Worm (Caenorhabditis elegans) whole organism, mixed stage, embryonic: Measurements from ENCODE around the gene srv-29.

Experiments used
- M03D4.4 ChIP-seq: sonication (generic microtip); optimal IDR thresholded peaks from 2 replicates; lab custom pipeline; 2017; ENCODE audit warnings: mild to moderate bottlenecking, missing genetic modification characterization, missing compliant biosample characterization
- bed-3 ChIP-seq: fragments of 200-800 bp; sonication (Bioruptor generic); optimal IDR thresholded peaks from 3 replicates; lab custom pipeline; 2018; ENCODE audit warnings: mild to moderate bottlenecking, missing genetic modification characterization, moderate library complexity, missing compliant biosample characterization
- ceh-39 ChIP-seq: fragments of 150-350 bp; optimal IDR thresholded peaks from 2 replicates; lab custom pipeline; 2014; ENCODE audit warnings: missing biosample characterization, missing genetic modification characterization
- ceh-83 ChIP-seq: fragments of 200-800 bp; sonication (Bioruptor generic); optimal IDR thresholded peaks from 2 replicates; lab custom pipeline; 2018; ENCODE audit warnings: mild to moderate bottlenecking, missing genetic modification characterization, missing compliant biosample characterization
- ces-1 ChIP-seq: fragments of 150-350 bp; optimal IDR thresholded peaks from 2 replicates; lab custom pipeline; 2014; ENCODE audit warnings: missing biosample characterization, missing genetic modification reagents, missing genetic modification characterization
- cnd-1 ChIP-seq: fragments of 200-800 bp; sonication (Bioruptor generic); optimal IDR thresholded peaks from 2 replicates; lab custom pipeline; 2018; ENCODE audit warnings: mild to moderate bottlenecking, missing genetic modification characterization, missing compliant biosample characterization
- drap-1 ChIP-seq: fragments of 200-800 bp; sonication (Bioruptor generic); optimal IDR thresholded peaks from 3 replicates; lab custom pipeline; 2018; ENCODE audit warnings: mild to moderate bottlenecking, missing genetic modification characterization, missing compliant biosample characterization
- elt-1 ChIP-seq: sonication (generic microtip); optimal IDR thresholded peaks from 2 replicates; lab custom pipeline; 2017; ENCODE audit warnings: missing genetic modification characterization, mild to moderate bottlenecking, missing compliant biosample characterization, antibody characterized with exemption, moderate library complexity, borderline replicate concordance; ENCODE audit not compliant: insufficient read depth
- elt-3 ChIP-seq: fragments of 150-350 bp; optimal IDR thresholded peaks from 2 replicates; lab custom pipeline; 2014; ENCODE audit warnings: missing biosample characterization, missing genetic modification characterization
- ham-2 ChIP-seq: fragments of 200-800 bp; sonication (Bioruptor generic); optimal IDR thresholded peaks from 2 replicates; lab custom pipeline; 2018; ENCODE audit warnings: mild to moderate bottlenecking, missing genetic modification characterization, missing compliant biosample characterization
- hlh-1 ChIP-seq: fragments of 150-350 bp; optimal IDR thresholded peaks from 2 replicates; lab custom pipeline; 2014; ENCODE audit warnings: missing biosample characterization, missing genetic modification reagents, missing genetic modification characterization
- lin-13 ChIP-seq: fragments of 150-350 bp; optimal IDR thresholded peaks from 2 replicates; lab custom pipeline; 2014; ENCODE audit warnings: missing biosample characterization, missing genetic modification characterization
- lin-32 ChIP-seq: fragments of 200-800 bp; sonication (Bioruptor generic); optimal IDR thresholded peaks from 2 replicates; lab custom pipeline; 2018; ENCODE audit warnings: mild to moderate bottlenecking, missing genetic modification characterization, missing compliant biosample characterization
- lsy-2 ChIP-seq: fragments of 150-350 bp; optimal IDR thresholded peaks from 2 replicates; lab custom pipeline; 2014; ENCODE audit warnings: missing biosample characterization, missing genetic modification characterization
- nhr-12 ChIP-seq: fragments of 150-350 bp; optimal IDR thresholded peaks from 2 replicates; lab custom pipeline; 2014; ENCODE audit warnings: missing biosample characterization, missing genetic modification characterization
- nhr-2 ChIP-seq: fragments of 150-350 bp; optimal IDR thresholded peaks from 2 replicates; lab custom pipeline; 2014; ENCODE audit warnings: missing biosample characterization, missing genetic modification characterization
- nhr-237 ChIP-seq: fragments of 150-350 bp; optimal IDR thresholded peaks from 2 replicates; lab custom pipeline; 2014; ENCODE audit warnings: missing biosample characterization, missing genetic modification characterization
- nhr-76 ChIP-seq: sonication (generic microtip); optimal IDR thresholded peaks from 2 replicates; lab custom pipeline; 2017; ENCODE audit warnings: missing biosample characterization, missing genetic modification characterization
- pha-4 ChIP-seq: fragments of 150-350 bp; optimal IDR thresholded peaks from 2 replicates; lab custom pipeline; 2018; ENCODE audit warnings: missing biosample characterization, missing genetic modification reagents, missing genetic modification characterization
- snpc-4 ChIP-seq: fragments of 150-350 bp; optimal IDR thresholded peaks from 2 replicates; lab custom pipeline; 2014; ENCODE audit warnings: missing biosample characterization, missing genetic modification characterization
- sptf-1 ChIP-seq: sonication (generic microtip); optimal IDR thresholded peaks from 2 replicates; lab custom pipeline; 2017; ENCODE audit warnings: mild to moderate bottlenecking, missing genetic modification characterization, moderate library complexity, missing compliant biosample characterization
- tbx-8 ChIP-seq: fragments of 200-800 bp; sonication (Bioruptor generic); optimal IDR thresholded peaks from 2 replicates; lab custom pipeline; 2018; ENCODE audit warnings: mild to moderate bottlenecking, missing genetic modification characterization, moderate library complexity, missing compliant biosample characterization
- unc-120 ChIP-seq: sonication (generic microtip); optimal IDR thresholded peaks from 2 replicates; lab custom pipeline; 2017; ENCODE audit warnings: missing genetic modification characterization, missing compliant biosample characterization; ENCODE audit not compliant: poor library complexity, severe bottlenecking
- unc-39 ChIP-seq: fragments of 150-350 bp; optimal IDR thresholded peaks from 2 replicates; lab custom pipeline; 2014; ENCODE audit warnings: missing biosample characterization, missing genetic modification characterization
- unc-62 ChIP-seq: fragments of 150-350 bp; optimal IDR thresholded peaks from 2 replicates; lab custom pipeline; 2014; ENCODE audit warnings: missing biosample characterization, missing genetic modification reagents, missing genetic modification characterization
- zip-8 ChIP-seq: fragments of 150-350 bp; optimal IDR thresholded peaks from 2 replicates; lab custom pipeline; 2014; ENCODE audit warnings: missing biosample characterization, missing genetic modification characterization
- ztf-11 ChIP-seq: fragments of 150-350 bp; optimal IDR thresholded peaks from 2 replicates; lab custom pipeline; 2014; ENCODE audit warnings: missing biosample characterization, missing genetic modification characterization

Gene srv-29

ce11 chrIV:6282143-6282542 lies 15.7 kb upstream of the srv-29 start, which contains the start of gene srv-32:
Gene srv-32, minus strand, starts transcription at chrIV:6282243.
- TF ChIP-seq lsy-2 (tag; lab: Kevin White, UChicago) = no peak

ce11 chrIV:6279392-6279791 lies 13.0 kb upstream of the srv-29 start, which contains the start of gene sams-5:
Gene sams-5, minus strand, starts transcription at chrIV:6279522.
- TF ChIP-seq unc-62 (GFP tag; lab: Kevin White, UChicago) (no peak), pha-4 (tag; lab: Kevin White, UChicago) (no peak), cnd-1 (tag; lab: Kevin White, UChicago) (no peak), M03D4.4 (no peak), ceh-39 (tag; lab: Kevin White, UChicago) (no peak), snpc-4 (tag; lab: Kevin White, UChicago) (no peak), elt-3 (tag; lab: Kevin White, UChicago) (no peak), drap-1 (GFP tag; lab: Kevin White, UChicago) (no peak), ceh-83 (GFP tag; lab: Kevin White, UChicago) (no peak), tbx-8 (GFP tag; lab: Kevin White, UChicago) (no peak), ces-1 (GFP tag; lab: Kevin White, UChicago) (no peak)
- TF ChIP-seq, all 35 proteins: peak for 0

- no peak for TF ChIP-seq nhr-2 (tag; lab: Kevin White, UChicago)
Measured at ce11 chrIV:6275671-6276209, 9.3 kb upstream of the srv-29 start, which contains the start of the genes aat-4 and T13A10.1. Gene aat-4, minus strand, starts transcription at chrIV:6275721. Gene T13A10.1, plus strand, starts transcription at chrIV:6276081.

- TF ChIP-seq unc-120 (tag; lab: Kevin White, UChicago) (no peak), lin-13 (tag; lab: Kevin White, UChicago) (no peak), nhr-2 (tag; lab: Kevin White, UChicago) (no peak), pha-4 (tag; lab: Kevin White, UChicago) (no peak), unc-39 (tag; lab: Kevin White, UChicago) (no peak)
Measured at ce11 chrIV:6271923-6272322, 5.5 kb upstream of the srv-29 start, which contains the start of gene srv-31. Gene srv-31, minus strand, starts transcription at chrIV:6272023.

- no peak for TF ChIP-seq hlh-1 (tag; lab: Kevin White, UChicago)
Measured at ce11 chrIV:6269346-6269745, 2.9 kb upstream of the srv-29 start, which contains the start of gene srv-30. Gene srv-30, minus strand, starts transcription at chrIV:6269446.

ce11 chrIV:6263244-6263643 lies 3.2 kb downstream of the srv-29 start, which contains the start of gene srv-28:
Gene srv-28, minus strand, starts transcription at chrIV:6263344.
- TF ChIP-seq nhr-12 (no peak), elt-1 (no peak)

- TF ChIP-seq ham-2 (GFP tag; lab: Kevin White, UChicago) (no peak), nhr-2 (tag; lab: Kevin White, UChicago) (no peak), tbx-8 (GFP tag; lab: Kevin White, UChicago) (no peak), unc-39 (tag; lab: Kevin White, UChicago) (no peak), zip-8 (tag; lab: Kevin White, UChicago) (no peak), ztf-11 (no peak), hlh-1 (tag; lab: Kevin White, UChicago) (no peak)
- TF ChIP-seq, all 35 proteins: peak for 0
Measured at ce11 chrIV:6259732-6260131, 6.7 kb downstream of the srv-29 start, which contains the start of gene nlp-16. Gene nlp-16, minus strand, starts transcription at chrIV:6259832.

ce11 chrIV:6258967-6259366 lies 7.4 kb downstream of the srv-29 start:
- TF ChIP-seq nhr-12 (no peak), unc-39 (tag; lab: Kevin White, UChicago) (no peak), zip-8 (tag; lab: Kevin White, UChicago) (no peak), unc-120 (tag; lab: Kevin White, UChicago) (no peak)

- no peak for TF ChIP-seq drap-1 (GFP tag; lab: Kevin White, UChicago)
- no peak for TF ChIP-seq elt-1
- TF ChIP-seq bed-3 (GFP tag; lab: Kevin White, UChicago) = no peak
- TF ChIP-seq M03D4.4 = no peak
- TF ChIP-seq nhr-76 (tag; lab: Kevin White, UChicago) = no peak
- TF ChIP-seq ztf-11 = no peak
- no peak for TF ChIP-seq lin-13 (tag; lab: Kevin White, UChicago)
- TF ChIP-seq lin-32 = no peak
- no peak for TF ChIP-seq sptf-1 (tag; lab: Kevin White, UChicago)
- no peak for TF ChIP-seq nhr-237
Measured at ce11 chrIV:6254635-6255034, 11.8 kb downstream of the srv-29 start, which contains the start of gene T13A10.64. Gene T13A10.64, plus strand, starts transcription at chrIV:6254935.
